Fruit fly (Drosophila melanogaster) whole organism, embryonic: ENCODE results near the gene Rtc1.

Source experiments
- Ada2b ChIP-seq: fragments of 200-800 bp; sonication (Bioruptor generic); IDR thresholded peaks from 2 replicates; pipeline ENCODE4 v1.3.6; 2022; ENCODE audit warnings: missing biosample characterization, missing genetic modification characterization
- Aef1 ChIP-seq: fragments of 200-800 bp; sonication (Bioruptor generic); IDR thresholded peaks from 3 replicates; pipeline ENCODE4 v1.3.6; 2022; ENCODE audit warnings: missing biosample characterization, missing genetic modification characterization
- BtbVII ChIP-seq: fragments of 200-800 bp; sonication (Bioruptor generic); optimal IDR thresholded peaks from 3 replicates; lab custom pipeline; 2017; ENCODE audit warnings: missing biosample characterization, mild to moderate bottlenecking, missing genetic modification characterization
- CG10267 ChIP-seq: fragments of 200-800 bp; sonication (Bioruptor generic); optimal IDR thresholded peaks from 2 replicates; lab custom pipeline; 2018; ENCODE audit warnings: missing biosample characterization, mild to moderate bottlenecking, missing genetic modification characterization, moderate library complexity
- CG10543 ChIP-seq: fragments of 200-800 bp; sonication (Bioruptor generic); optimal IDR thresholded peaks from 3 replicates; lab custom pipeline; 2017; ENCODE audit warnings: missing biosample characterization, mild to moderate bottlenecking, missing genetic modification characterization, moderate library complexity
- CG11085 ChIP-seq: fragments of 200-800 bp; sonication (Bioruptor generic); IDR thresholded peaks from 2 replicates; pipeline ENCODE4 v1.3.6; 2022; ENCODE audit warnings: missing biosample characterization, missing genetic modification characterization
- CG11247 ChIP-seq: fragments of 200-800 bp; sonication (Bioruptor generic); IDR thresholded peaks from 2 replicates; pipeline ENCODE4 v1.3.6; 2022; ENCODE audit warnings: missing biosample characterization, missing genetic modification characterization
- CG13894 ChIP-seq: fragments of 200-800 bp; sonication (Bioruptor generic); optimal IDR thresholded peaks from 3 replicates; lab custom pipeline; 2018; ENCODE audit warnings: missing biosample characterization, mild to moderate bottlenecking, missing genetic modification characterization, moderate library complexity
- CG15479 ChIP-seq: fragments of 200-800 bp; sonication (Bioruptor generic); optimal IDR thresholded peaks from 3 replicates; lab custom pipeline; 2019; ENCODE audit warnings: missing biosample characterization, mild to moderate bottlenecking, missing genetic modification characterization, moderate library complexity
- CG16863 ChIP-seq: fragments of 200-800 bp; sonication (Bioruptor generic); optimal IDR thresholded peaks from 3 replicates; lab custom pipeline; 2016; ENCODE audit warnings: missing biosample characterization, missing genetic modification characterization
- CG18619 ChIP-seq: fragments of 200-800 bp; sonication (Bioruptor generic); optimal IDR thresholded peaks from 3 replicates; lab custom pipeline; 2017; ENCODE audit warnings: missing biosample characterization, mild to moderate bottlenecking, missing genetic modification characterization
- CG2116 ChIP-seq: fragments of 200-800 bp; sonication (Bioruptor generic); optimal IDR thresholded peaks from 3 replicates; lab custom pipeline; 2018; ENCODE audit warnings: missing biosample characterization, mild to moderate bottlenecking, missing genetic modification characterization
- CG2202 ChIP-seq: fragments of 200-800 bp; sonication (Bioruptor generic); optimal IDR thresholded peaks from 2 replicates; lab custom pipeline; 2018; ENCODE audit warnings: missing biosample characterization, mild to moderate bottlenecking, missing genetic modification characterization
- CG2678 ChIP-seq: fragments of 200-800 bp; sonication (Bioruptor generic); optimal IDR thresholded peaks from 3 replicates; lab custom pipeline; 2019; ENCODE audit warnings: missing biosample characterization, mild to moderate bottlenecking, missing genetic modification characterization, moderate library complexity
- CG31441 ChIP-seq: fragments of 200-800 bp; sonication (Bioruptor generic); IDR thresholded peaks from 2 replicates; pipeline ENCODE4 v1.3.6; 2022; ENCODE audit warnings: missing biosample characterization, missing genetic modification characterization
- CG3281 ChIP-seq: fragments of 200-800 bp; sonication (Bioruptor generic); optimal IDR thresholded peaks from 3 replicates; lab custom pipeline; 2017; ENCODE audit warnings: missing biosample characterization, mild to moderate bottlenecking, missing genetic modification characterization
- CG42726 ChIP-seq: fragments of 200-800 bp; sonication (Bioruptor generic); IDR thresholded peaks from 2 replicates; pipeline ENCODE4 v1.3.6; 2022; ENCODE audit warnings: missing biosample characterization, missing genetic modification characterization; ENCODE audit not compliant: partially characterized antibody
- CG4360 ChIP-seq: fragments of 200-800 bp; sonication (Bioruptor generic); IDR thresholded peaks from 2 replicates; pipeline ENCODE4 v1.3.6; 2022; ENCODE audit warnings: missing biosample characterization, missing genetic modification characterization
- CG4730 ChIP-seq: fragments of 200-800 bp; sonication (Bioruptor generic); IDR thresholded peaks from 2 replicates; pipeline ENCODE4 v1.3.6; 2022; ENCODE audit warnings: missing biosample characterization, missing genetic modification characterization
- CG7556 ChIP-seq: fragments of 200-800 bp; sonication (Bioruptor generic); optimal IDR thresholded peaks from 2 replicates; lab custom pipeline; 2017; ENCODE audit warnings: missing biosample characterization, mild to moderate bottlenecking, missing genetic modification characterization
- CG8924 ChIP-seq: fragments of 200-800 bp; optimal IDR thresholded peaks from 3 replicates; lab custom pipeline; 2019; ENCODE audit warnings: missing biosample characterization, mild to moderate bottlenecking, missing genetic modification characterization, moderate library complexity
- CG8944 ChIP-seq: fragments of 200-800 bp; sonication (Bioruptor generic); optimal IDR thresholded peaks from 3 replicates; lab custom pipeline; 2016; ENCODE audit warnings: missing biosample characterization, missing genetic modification characterization
- HLH3B ChIP-seq: fragments of 200-800 bp; sonication (Bioruptor generic); IDR thresholded peaks from 2 replicates; pipeline ENCODE4 v1.3.6; 2022; ENCODE audit warnings: missing biosample characterization, missing genetic modification characterization
- HmgD ChIP-seq: fragments of 200-800 bp; sonication (Bioruptor generic); optimal IDR thresholded peaks from 3 replicates; lab custom pipeline; 2016; ENCODE audit warnings: missing biosample characterization, missing genetic modification characterization
- Hmx ChIP-seq: fragments of 200-800 bp; sonication (Bioruptor generic); optimal IDR thresholded peaks from 2 replicates; lab custom pipeline; 2016; ENCODE audit warnings: missing biosample characterization, missing genetic modification characterization
- NFAT ChIP-seq: fragments of 200-800 bp; sonication (Bioruptor generic); IDR thresholded peaks from 2 replicates; pipeline ENCODE4 v1.3.6; 2022; ENCODE audit warnings: missing biosample characterization, missing genetic modification characterization
- PHDP ChIP-seq: fragments of 200-800 bp; sonication (Bioruptor generic); optimal IDR thresholded peaks from 3 replicates; lab custom pipeline; 2018; ENCODE audit warnings: missing biosample characterization, mild to moderate bottlenecking, missing genetic modification characterization, moderate library complexity
- Ptx1 ChIP-seq: fragments of 200-800 bp; sonication (Bioruptor generic); IDR thresholded peaks from 2 replicates; pipeline ENCODE4 v1.3.6; 2022; ENCODE audit warnings: missing biosample characterization, missing genetic modification characterization
- ab ChIP-seq: fragments of 200-800 bp; sonication (Bioruptor generic); optimal IDR thresholded peaks from 2 replicates; lab custom pipeline; 2016; ENCODE audit warnings: missing biosample characterization, missing genetic modification characterization
- cas ChIP-seq: fragments of 200-800 bp; sonication (Bioruptor generic); IDR thresholded peaks from 2 replicates; pipeline ENCODE4 v1.3.6; 2022; ENCODE audit warnings: missing biosample characterization, missing genetic modification characterization
- chn ChIP-seq: fragments of 200-800 bp; sonication (Bioruptor generic); optimal IDR thresholded peaks from 2 replicates; lab custom pipeline; 2016; ENCODE audit warnings: missing biosample characterization, missing genetic modification characterization
- dmrt99B ChIP-seq: fragments of 200-800 bp; sonication (Bioruptor generic); optimal IDR thresholded peaks from 2 replicates; lab custom pipeline; 2018; ENCODE audit warnings: missing biosample characterization, mild to moderate bottlenecking, missing genetic modification characterization, moderate library complexity
- dpn ChIP-seq, 2 experiments: fragments of 200-800 bp; sonication (Bioruptor generic); optimal IDR thresholded peaks; 3 replicates each; lab custom pipeline; 2016; ENCODE audit warnings: missing biosample characterization in 2 of 2, missing genetic modification characterization in 2 of 2
- eyg ChIP-seq: fragments of 200-800 bp; sonication (Bioruptor generic); optimal IDR thresholded peaks from 3 replicates; lab custom pipeline; 2016; ENCODE audit warnings: missing biosample characterization, missing genetic modification characterization
- fd96Cb ChIP-seq: fragments of 200-800 bp; sonication (Bioruptor generic); optimal IDR thresholded peaks from 2 replicates; lab custom pipeline; 2018; ENCODE audit warnings: missing biosample characterization, mild to moderate bottlenecking, missing genetic modification characterization, moderate library complexity
- ham ChIP-seq: fragments of 200-800 bp; sonication (Bioruptor generic); IDR thresholded peaks from 2 replicates; pipeline ENCODE4 v1.3.6; 2022; ENCODE audit warnings: missing biosample characterization, missing genetic modification characterization
- lola ChIP-seq, 3 experiments: fragments of >200 bp in 2 of 3; fragments of 200-800 bp in 1 of 3; sonication (Bioruptor generic) in 1 of 3; optimal IDR thresholded peaks; 2 replicates each; lab custom pipeline; 2017 to 2019; ENCODE audit warnings: missing biosample characterization in 3 of 3, missing genetic modification characterization in 3 of 3, mild to moderate bottlenecking in 1 of 3, moderate library complexity in 1 of 3
- mld ChIP-seq: fragments of 200-800 bp; sonication (Bioruptor generic); IDR thresholded peaks from 3 replicates; pipeline ENCODE4 v1.3.6; 2022; ENCODE audit warnings: missing biosample characterization, missing genetic modification characterization; ENCODE audit not compliant: partially characterized antibody
- oc ChIP-seq: fragments of 200-800 bp; sonication (Bioruptor generic); optimal IDR thresholded peaks from 2 replicates; lab custom pipeline; 2018; ENCODE audit warnings: missing biosample characterization, mild to moderate bottlenecking, missing genetic modification characterization, moderate library complexity
- pfk ChIP-seq: fragments of 200-800 bp; sonication (Bioruptor generic); optimal IDR thresholded peaks from 2 replicates; lab custom pipeline; 2018; ENCODE audit warnings: missing biosample characterization, mild to moderate bottlenecking, missing genetic modification characterization, moderate library complexity
- prd ChIP-seq, 3 experiments: fragments of >200 bp in 2 of 3; fragments of 200-800 bp in 1 of 3; sonication (Bioruptor generic) in 1 of 3; optimal IDR thresholded peaks in 2 of 3; IDR thresholded peaks in 1 of 3; 2 replicates in 2 of 3; 3 replicates in 1 of 3; pipeline versions ENCODE4 v1.3.6 to Lab custom; 2017 to 2022; ENCODE audit warnings: missing biosample characterization in 1 of 3, missing genetic modification characterization in 1 of 3
- row ChIP-seq: fragments of 200-800 bp; sonication (Bioruptor generic); IDR thresholded peaks from 3 replicates; pipeline ENCODE4 v1.3.6; 2022; ENCODE audit warnings: missing biosample characterization, missing genetic modification characterization
- run ChIP-seq: fragments of 200-800 bp; sonication (Bioruptor generic); optimal IDR thresholded peaks from 3 replicates; lab custom pipeline; 2018; ENCODE audit warnings: missing biosample characterization, mild to moderate bottlenecking, missing genetic modification characterization
- tin ChIP-seq: fragments of 200-800 bp; sonication (Bioruptor generic); optimal IDR thresholded peaks from 3 replicates; lab custom pipeline; 2016; ENCODE audit warnings: missing biosample characterization, missing genetic modification characterization
- toy ChIP-seq: fragments of 200-800 bp; sonication (Bioruptor generic); IDR thresholded peaks from 2 replicates; pipeline ENCODE4 v1.3.6; 2022; ENCODE audit warnings: missing biosample characterization, missing genetic modification characterization
- twi ChIP-seq: fragments of 200-800 bp; optimal IDR thresholded peaks from 2 replicates; lab custom pipeline; 2019; ENCODE audit warnings: missing biosample characterization, mild to moderate bottlenecking, missing genetic modification characterization, moderate library complexity
- wdn ChIP-seq: fragments of 200-800 bp; sonication (Bioruptor generic); IDR thresholded peaks from 2 replicates; pipeline ENCODE4 v1.3.6; 2022; ENCODE audit warnings: missing biosample characterization, missing genetic modification characterization
- z ChIP-seq: fragments of 200-800 bp; sonication (Bioruptor generic); IDR thresholded peaks from 3 replicates; pipeline ENCODE4 v1.3.6; 2022; ENCODE audit warnings: missing biosample characterization, missing genetic modification characterization
- zen2 ChIP-seq: fragments of 200-800 bp; sonication (Bioruptor generic); IDR thresholded peaks from 3 replicates; pipeline ENCODE4 v1.3.6; 2022; ENCODE audit warnings: missing biosample characterization, missing genetic modification characterization; ENCODE audit not compliant: partially characterized antibody

The Rtc1 gene

dm6 chrX:13788973-13789682, 32.1 kb downstream of the Rtc1 start (continued):
- TF ChIP-seq dmrt99B (tag; lab: Kevin White, UChicago) (peak; percentile 65), CG31441 (GFP tag; lab: Robert Waterston, UW) (peak; percentile 38; the same call in 1 of the 2 replicates), row (GFP tag; lab: Robert Waterston, UW) (peak; percentile 79), CG2116 (GFP tag; lab: Kevin White, UChicago) (no peak), CG15479 (GFP tag; lab: Kevin White, UChicago) (no peak), ham (GFP tag; lab: Robert Waterston, UW) (no peak), eyg (no peak), CG10267 (tag; lab: Kevin White, UChicago) (peak; percentile 17), CG8944 (GFP tag; lab: Kevin White, UChicago) (no peak), CG2202 (no peak), toy (GFP tag; lab: Robert Waterston, UW) (no peak), prd (optimal IDR thresholded peaks at IDR 0.05; lab: Kevin White, UChicago) (no peak), prd (GFP tag; IDR thresholded peaks at IDR 0.05; lab: Robert Waterston, UW) (no peak; the same call in 2 of the 3 replicates), CG18619 (no peak), z (GFP tag; lab: Robert Waterston, UW) (no peak), mld (GFP tag; lab: Robert Waterston, UW) (no peak), NFAT (GFP tag; lab: Robert Waterston, UW) (no peak), CG8924 (peak; percentile 49), CG4360 (no peak), chn (no peak), HmgD (GFP tag; lab: Kevin White, UChicago) (no peak), CG4730 (no peak), Aef1 (GFP tag; lab: Robert Waterston, UW) (peak; percentile 13; the same call in 1 of the 3 replicates), CG13894 (tag; lab: Kevin White, UChicago) (peak; percentile 37), Hmx (no peak), run (tag; lab: Kevin White, UChicago) (no peak), BtbVII (GFP tag; lab: Kevin White, UChicago) (peak; percentile 24), PHDP (peak; percentile 23), Ada2b (GFP tag; lab: Robert Waterston, UW) (peak; percentile 23; the same call in 1 of the 2 replicates), CG2678 (peak; percentile 64), HLH3B (0 out of 2 replicates have a peak, but pooled peaks have one; percentile 30), ab (GFP tag; lab: Kevin White, UChicago) (no peak), zen2 (GFP tag; lab: Robert Waterston, UW) (no peak), oc (tag; lab: Kevin White, UChicago) (no peak), tin (GFP tag; lab: Kevin White, UChicago) (peak; percentile 15), CG11247 (GFP tag; lab: Robert Waterston, UW) (no peak), CG16863 (GFP tag; lab: Kevin White, UChicago) (peak; percentile 17), twi (tag; lab: Kevin White, UChicago) (no peak), pfk (GFP tag; lab: Kevin White, UChicago) (no peak), CG42726 (GFP tag; lab: Robert Waterston, UW) (no peak), CG10543 (GFP tag; lab: Kevin White, UChicago) (peak; percentile 52), cas (GFP tag; lab: Robert Waterston, UW) (no peak), fd96Cb (tag; lab: Kevin White, UChicago) (peak; percentile 25), CG11085 (no peak), dpn (GFP tag; optimal IDR thresholded peaks at IDR 0.05; lab: Kevin White, UChicago) (peak; percentile 22 to 45), wdn (GFP tag; lab: Robert Waterston, UW) (no peak), CG3281 (peak; percentile 21), lola (GFP tag; optimal IDR thresholded peaks at IDR 0.05; lab: Kevin White, UChicago) (peak in 1 of 3 experiments; percentile 25), Ptx1 (GFP tag; lab: Robert Waterston, UW) (0 out of 2 replicates have a peak, but pooled peaks have one; percentile 27), CG7556 (peak; percentile 63)
